Fruit fly (Drosophila melanogaster): ENCODE measurements around the gene CG5111.

Gene CG5111

dm6 chr3R:25490375-25490774 lies 15.7 kb upstream of the CG5111 start (continued):
- TF ChIP-seq CG9139 (GFP tag; optimal IDR thresholded peaks at IDR 0.05) (no peak), achi (GFP tag; optimal IDR thresholded peaks at IDR 0.05) (peak; percentile 34), topi (GFP tag; optimal IDR thresholded peaks at IDR 0.05) (peak; percentile 52), CG3032 (tag; optimal IDR thresholded peaks at IDR 0.05) (peak; percentile 35), Sox102F (GFP tag; optimal IDR thresholded peaks at IDR 0.05) (no peak), Sox15 (GFP tag; optimal IDR thresholded peaks at IDR 0.05) (peak; percentile 57), salr (GFP tag; optimal IDR thresholded peaks at IDR 0.05) (peak in 1 of 2 experiments; percentile 57), Eip93F (GFP tag; optimal IDR thresholded peaks at IDR 0.05) (peak; percentile 11), Smox (GFP tag; optimal IDR thresholded peaks at IDR 0.05) (peak; percentile 39), fd85E (GFP tag; optimal IDR thresholded peaks at IDR 0.05) (no peak), OdsH (GFP tag; optimal IDR thresholded peaks at IDR 0.05) (peak; percentile 86), CG34406 (GFP tag; optimal IDR thresholded peaks at IDR 0.05) (peak; percentile 29), dac (GFP tag; optimal IDR thresholded peaks at IDR 0.05) (peak; percentile 68), CG10669 (GFP tag; optimal IDR thresholded peaks at IDR 0.05) (peak; percentile 24), Gug (GFP tag; IDR thresholded peaks at IDR 0.05) (peak; percentile 68), fkh (GFP tag; optimal IDR thresholded peaks at IDR 0.05) (peak; percentile 44), CG6808 (GFP tag; optimal IDR thresholded peaks at IDR 0.05) (peak; percentile 24), Eip75B (GFP tag; optimal IDR thresholded peaks at IDR 0.05) (no peak), CG11762 (GFP tag; optimal IDR thresholded peaks at IDR 0.05; ENCODE audit: insufficient read depth) (peak; percentile 47), CG11902 (GFP tag; optimal IDR thresholded peaks at IDR 0.05) (peak; percentile 48), lz (GFP tag; optimal IDR thresholded peaks at IDR 0.05) (peak; percentile 32), net (GFP tag; optimal IDR thresholded peaks at IDR 0.05) (peak; percentile 57), CG7368 (GFP tag; optimal IDR thresholded peaks at IDR 0.05) (peak; percentile 54)

- peak; percentile 3 for TF ChIP-seq Sox102F (GFP tag; optimal IDR thresholded peaks at IDR 0.05)
- TF ChIP-seq CG3032 (tag; optimal IDR thresholded peaks at IDR 0.05) = peak; percentile 57
- TF ChIP-seq topi (GFP tag; optimal IDR thresholded peaks at IDR 0.05) = no peak
- peak; percentile 63 for TF ChIP-seq CG6163 (GFP tag; IDR thresholded peaks at IDR 0.05)
- no peak for TF ChIP-seq Met (GFP tag; optimal IDR thresholded peaks at IDR 0.05)
- peak; percentile 6 for TF ChIP-seq dsx (GFP tag; optimal IDR thresholded peaks at IDR 0.05; ENCODE audit: poor library complexity, severe bottlenecking)
- no peak for TF ChIP-seq CG11762 (GFP tag; optimal IDR thresholded peaks at IDR 0.05; ENCODE audit: insufficient read depth)
- TF ChIP-seq CG15336 (GFP tag; IDR thresholded peaks at IDR 0.05) = 0 out of 2 replicates have a peak, but pooled peaks have one; percentile 20
- peak; percentile 5 for TF ChIP-seq CG8319 (GFP tag; optimal IDR thresholded peaks at IDR 0.05)
- peak; percentile 50 for TF ChIP-seq CG8632 (GFP tag; optimal IDR thresholded peaks at IDR 0.05)
- TF ChIP-seq Ets96B (tag; optimal IDR thresholded peaks at IDR 0.05) = peak; percentile 28
- TF ChIP-seq acj6 (GFP tag; optimal IDR thresholded peaks at IDR 0.05) = no peak
- TF ChIP-seq ss (GFP tag; optimal IDR thresholded peaks at IDR 0.05) = peak in 1 of 2 experiments; percentile 24
- TF ChIP-seq CG9139 (GFP tag; optimal IDR thresholded peaks at IDR 0.05) = peak; percentile 6
- peak; percentile 49 for TF ChIP-seq fkh (GFP tag; optimal IDR thresholded peaks at IDR 0.05)
- peak; percentile 9 for TF ChIP-seq vri (GFP tag; optimal IDR thresholded peaks at IDR 0.05)
- TF ChIP-seq CG34406 (GFP tag; optimal IDR thresholded peaks at IDR 0.05) = peak; percentile 44
- TF ChIP-seq Hr4 (GFP tag; optimal IDR thresholded peaks at IDR 0.05) = no peak
- TF ChIP-seq spab (GFP tag; optimal IDR thresholded peaks at IDR 0.05) = peak; percentile 4
- peak; percentile 27 for TF ChIP-seq Hr39 (GFP tag; optimal IDR thresholded peaks at IDR 0.05)
- TF ChIP-seq CG16779 (tag; optimal IDR thresholded peaks at IDR 0.05) = peak; percentile 18
- no peak for TF ChIP-seq Eip75B (GFP tag; optimal IDR thresholded peaks at IDR 0.05)
- TF ChIP-seq salr (GFP tag; optimal IDR thresholded peaks at IDR 0.05) = no peak
- no peak for TF ChIP-seq fd85E (GFP tag; optimal IDR thresholded peaks at IDR 0.05)
- peak; percentile 44 for TF ChIP-seq Eip78C (GFP tag)
- peak; percentile 6; the same call in 1 of the 2 replicates for TF ChIP-seq CG11294 (GFP tag; IDR thresholded peaks at IDR 0.05)
- TF ChIP-seq Blimp-1 (GFP tag; optimal IDR thresholded peaks at IDR 0.05) = peak; percentile 2
- TF ChIP-seq Smox (GFP tag; optimal IDR thresholded peaks at IDR 0.05) = peak; percentile 0
- TF ChIP-seq CG11902 (GFP tag; optimal IDR thresholded peaks at IDR 0.05) = no peak
- no peak for TF ChIP-seq CG31627 (GFP tag; optimal IDR thresholded peaks at IDR 0.05)
- TF ChIP-seq CG10631 (GFP tag; optimal IDR thresholded peaks at IDR 0.05) = peak; percentile 42
- no peak for TF ChIP-seq net (GFP tag; optimal IDR thresholded peaks at IDR 0.05)
- TF ChIP-seq CG6792 (GFP tag; optimal IDR thresholded peaks at IDR 0.05) = no peak
- TF ChIP-seq Gug (GFP tag; IDR thresholded peaks at IDR 0.05) = no peak
- TF ChIP-seq cyc (GFP tag; optimal IDR thresholded peaks at IDR 0.05) = no peak
- TF ChIP-seq pdm3 (GFP tag; optimal IDR thresholded peaks at IDR 0.05) = no peak
- TF ChIP-seq achi (GFP tag; optimal IDR thresholded peaks at IDR 0.05) = peak; percentile 21
Measured at dm6 chr3R:25490778-25491664, 15.1 kb upstream of the CG5111 start, which contains the start of the genes Gnpat and CG5112. Gene Gnpat, minus strand, starts transcription at chr3R:25490936. Gene CG5112, plus strand, starts transcription at chr3R:25491460.

All from whole organism, prepupa.